Worm (Caenorhabditis elegans) whole organism, early embryonic: ENCODE results near the gene nspc-13.
"Not testable (repeated sequence)": the region's sequence is repeated elsewhere in the genome, so short reads cannot be mapped to it uniquely, and the experiment has no call there.

Experiments
- B0310.2 ChIP-seq: sonication (generic microtip); optimal IDR thresholded peaks from 2 replicates; lab custom pipeline; 2016; ENCODE audit warnings: mild to moderate bottlenecking, missing genetic modification characterization, missing compliant biosample characterization
- F13C5.2 ChIP-seq: sonication (generic microtip); optimal IDR thresholded peaks from 2 replicates; lab custom pipeline; 2017; ENCODE audit warnings: mild to moderate bottlenecking, missing genetic modification characterization, inconsistent platforms, missing compliant biosample characterization
- aly-1 ChIP-seq: sonication (generic microtip); optimal IDR thresholded peaks from 2 replicates; lab custom pipeline; 2016; ENCODE audit warnings: missing genetic modification characterization, missing compliant biosample characterization
- ama-1 ChIP-seq: fragments of 150-350 bp; optimal IDR thresholded peaks from 2 replicates; lab custom pipeline; 2014
- ceh-13 ChIP-seq: fragments of 200-800 bp; sonication (Bioruptor generic); optimal IDR thresholded peaks from 2 replicates; lab custom pipeline; 2018; ENCODE audit warnings: mild to moderate bottlenecking, missing genetic modification characterization, missing compliant biosample characterization
- ceh-36 ChIP-seq: sonication (generic microtip); optimal IDR thresholded peaks from 2 replicates; lab custom pipeline; 2016; ENCODE audit warnings: missing genetic modification characterization, inconsistent platforms, missing compliant biosample characterization
- ets-7 ChIP-seq: sonication (generic microtip); optimal IDR thresholded peaks from 2 replicates; lab custom pipeline; 2016; ENCODE audit warnings: missing genotype, missing genetic modification characterization, missing compliant biosample characterization
- flt-1 ChIP-seq: fragments of 200-800 bp; sonication (Bioruptor generic); IDR thresholded peaks from 2 replicates; pipeline ENCODE4 v1.3.6; 2022; ENCODE audit warnings: missing genetic modification characterization, missing compliant biosample characterization
- hmbx-1 ChIP-seq: sonication (generic microtip); optimal IDR thresholded peaks from 2 replicates; lab custom pipeline; 2016; ENCODE audit warnings: mild to moderate bottlenecking, missing genetic modification characterization, missing compliant biosample characterization
- hmg-4 ChIP-seq: fragments of 200-800 bp; sonication (Bioruptor generic); optimal IDR thresholded peaks from 2 replicates; lab custom pipeline; 2018; ENCODE audit warnings: mild to moderate bottlenecking, missing genetic modification characterization, missing compliant biosample characterization
- hnd-1 ChIP-seq: sonication (generic microtip); optimal IDR thresholded peaks from 2 replicates; lab custom pipeline; 2016; ENCODE audit warnings: missing genetic modification characterization, missing compliant biosample characterization
- pes-1 ChIP-seq: fragments of 200-800 bp; sonication (Bioruptor generic); IDR thresholded peaks from 2 replicates; pipeline ENCODE4 v1.3.6; 2022; ENCODE audit warnings: missing genetic modification reagents, missing genetic modification characterization, missing compliant biosample characterization
- scrt-1 ChIP-seq: fragments of 200-800 bp; sonication (Bioruptor generic); IDR thresholded peaks from 2 replicates; pipeline ENCODE4 v1.3.6; 2022; ENCODE audit warnings: missing genetic modification characterization, missing compliant biosample characterization
- sea-1 ChIP-seq: fragments of 200-800 bp; sonication (Bioruptor generic); conservative IDR thresholded peaks from 2 replicates; pipeline ENCODE4 v1.3.6; 2022; ENCODE audit warnings: missing genetic modification characterization, missing compliant biosample characterization
- tbx-11 ChIP-seq: fragments of 200-800 bp; sonication (Bioruptor generic); IDR thresholded peaks from 2 replicates; pipeline ENCODE4 v1.3.6; 2022; ENCODE audit warnings: missing genetic modification characterization, missing compliant biosample characterization
- tbx-37 ChIP-seq: fragments of 200-800 bp; sonication (Bioruptor generic); conservative IDR thresholded peaks from 2 replicates; pipeline ENCODE4 v1.3.6; 2022; ENCODE audit warnings: missing genetic modification reagents, missing genetic modification characterization, missing compliant biosample characterization
- tra-4 ChIP-seq: sonication (generic microtip); optimal IDR thresholded peaks from 2 replicates; lab custom pipeline; 2017; ENCODE audit warnings: missing genetic modification characterization, missing compliant biosample characterization

The nspc-13 gene

ce11 chrX:12357127-12357526 is at the start of gene nspc-13:
Gene nspc-13 (plus strand): TSS chrX:12357427.
- TF ChIP-seq ama-1 (lab: Kevin White, UChicago) (no peak), hnd-1 (no peak), aly-1 (tag; lab: Kevin White, UChicago) (no peak), sea-1 (GFP tag; lab: Robert Waterston, UW) (no peak), pes-1 (GFP tag; lab: Robert Waterston, UW) (no peak), F13C5.2 (tag; lab: Kevin White, UChicago) (no peak), tbx-11 (GFP tag; lab: Robert Waterston, UW) (no peak), hmg-4 (no peak), tbx-37 (GFP tag; lab: Robert Waterston, UW) (no peak), scrt-1 (no peak), ceh-13 (GFP tag; lab: Kevin White, UChicago) (no peak), ceh-36 (tag; lab: Kevin White, UChicago) (no peak), tra-4 (no peak), flt-1 (GFP tag; lab: Robert Waterston, UW) (no peak), ets-7 (tag; lab: Kevin White, UChicago) (no peak), B0310.2 (tag; lab: Kevin White, UChicago) (no peak), hmbx-1 (tag; lab: Kevin White, UChicago) (no peak)

- TF ChIP-seq ama-1 (lab: Kevin White, UChicago); tbx-11 (GFP tag; lab: Robert Waterston, UW); hnd-1: not testable (repeated sequence)
Measured at ce11 chrX:12308045-12308499, 49.2 kb upstream of the nspc-13 start, which contains the start of gene F17A2.16. Gene F17A2.16 (plus strand): TSS chrX:12308449.

- no peak for TF ChIP-seq ets-7 (tag; lab: Kevin White, UChicago)
- TF ChIP-seq hnd-1: no peak
- TF ChIP-seq flt-1 (GFP tag; lab: Robert Waterston, UW): no peak
- no peak for TF ChIP-seq tra-4
- TF ChIP-seq ceh-13 (GFP tag; lab: Kevin White, UChicago): no peak
- no peak for TF ChIP-seq scrt-1
- TF ChIP-seq sea-1 (GFP tag; lab: Robert Waterston, UW): no peak
- TF ChIP-seq ceh-36 (tag; lab: Kevin White, UChicago): no peak
- no peak for TF ChIP-seq ama-1 (lab: Kevin White, UChicago)
- TF ChIP-seq B0310.2 (tag; lab: Kevin White, UChicago): no peak
- no peak for TF ChIP-seq hmbx-1 (tag; lab: Kevin White, UChicago)
- no peak for TF ChIP-seq F13C5.2 (tag; lab: Kevin White, UChicago)
- TF ChIP-seq tbx-37 (GFP tag; lab: Robert Waterston, UW): no peak
Measured at ce11 chrX:12313779-12314178, 43.4 kb upstream of the nspc-13 start.

DNA sequence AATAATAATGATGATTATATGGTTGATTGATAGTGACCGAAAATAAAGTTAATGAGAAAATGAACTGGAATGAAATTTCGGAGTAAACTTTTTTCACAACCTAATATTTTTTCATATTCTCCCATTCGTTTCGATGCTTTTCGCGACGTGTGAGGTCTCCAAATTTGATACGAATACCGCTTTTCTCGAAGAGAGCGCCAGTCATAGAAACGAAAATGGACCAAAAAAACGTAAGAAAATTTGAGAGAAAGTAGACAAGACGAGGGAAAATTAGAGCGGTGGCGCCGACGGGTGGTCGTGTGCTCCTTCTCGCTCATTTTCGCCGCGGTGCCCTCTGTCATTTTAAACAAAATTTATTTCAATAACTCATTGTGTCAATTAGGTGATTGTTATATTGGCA is 42.8 kb upstream of the nspc-13 start:
- TF ChIP-seq F13C5.2 (tag; lab: Kevin White, UChicago) (no peak), hmbx-1 (tag; lab: Kevin White, UChicago) (no peak), tbx-37 (GFP tag; lab: Robert Waterston, UW) (no peak), pes-1 (GFP tag; lab: Robert Waterston, UW) (no peak), scrt-1 (no peak), sea-1 (GFP tag; lab: Robert Waterston, UW) (no peak), ets-7 (tag; lab: Kevin White, UChicago) (no peak), B0310.2 (tag; lab: Kevin White, UChicago) (no peak), flt-1 (GFP tag; lab: Robert Waterston, UW) (no peak)

- no peak for TF ChIP-seq ceh-36 (tag; lab: Kevin White, UChicago)
- no peak for TF ChIP-seq B0310.2 (tag; lab: Kevin White, UChicago)
- no peak for TF ChIP-seq tbx-37 (GFP tag; lab: Robert Waterston, UW)
- no peak for TF ChIP-seq scrt-1
- no peak for TF ChIP-seq F13C5.2 (tag; lab: Kevin White, UChicago)
- TF ChIP-seq hmg-4: no peak
Measured at ce11 chrX:12315268-12315667, 42.0 kb upstream of the nspc-13 start, which contains the start of gene xtr-2. Gene xtr-2 (plus strand): TSS chrX:12315568.

- no peak for TF ChIP-seq pes-1 (GFP tag; lab: Robert Waterston, UW)
- TF ChIP-seq hnd-1: no peak
- no peak for TF ChIP-seq aly-1 (tag; lab: Kevin White, UChicago)
- no peak for TF ChIP-seq F13C5.2 (tag; lab: Kevin White, UChicago)
Measured at ce11 chrX:12317560-12317959, 39.7 kb upstream of the nspc-13 start.

DNA sequence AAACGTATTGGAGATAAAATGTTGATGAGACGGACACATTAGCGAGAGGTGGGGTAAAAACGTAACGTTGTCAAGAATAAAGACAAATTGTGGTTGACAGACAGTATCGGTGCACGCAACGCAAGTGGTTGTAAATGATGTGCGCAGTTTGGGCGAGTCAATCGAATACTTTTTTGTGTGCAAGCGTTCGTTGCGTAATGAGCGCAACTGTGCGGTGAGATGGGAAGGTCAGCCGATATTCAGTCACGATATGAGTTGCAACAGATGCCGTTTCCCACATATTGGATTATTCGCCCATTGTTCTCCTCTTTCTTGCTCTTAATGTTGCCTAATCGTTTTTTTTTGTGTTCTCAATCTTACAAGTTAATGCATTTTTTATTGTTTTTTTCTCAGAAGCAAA is 36.5 kb upstream of the nspc-13 start, which contains the start of gene ceh-40:
ceh-40 (minus strand) TSS at position 41 of the 400 bp plus-strand sequence.
- no peak for TF ChIP-seq tbx-37 (GFP tag; lab: Robert Waterston, UW)
- no peak for TF ChIP-seq F13C5.2 (tag; lab: Kevin White, UChicago)

DNA sequence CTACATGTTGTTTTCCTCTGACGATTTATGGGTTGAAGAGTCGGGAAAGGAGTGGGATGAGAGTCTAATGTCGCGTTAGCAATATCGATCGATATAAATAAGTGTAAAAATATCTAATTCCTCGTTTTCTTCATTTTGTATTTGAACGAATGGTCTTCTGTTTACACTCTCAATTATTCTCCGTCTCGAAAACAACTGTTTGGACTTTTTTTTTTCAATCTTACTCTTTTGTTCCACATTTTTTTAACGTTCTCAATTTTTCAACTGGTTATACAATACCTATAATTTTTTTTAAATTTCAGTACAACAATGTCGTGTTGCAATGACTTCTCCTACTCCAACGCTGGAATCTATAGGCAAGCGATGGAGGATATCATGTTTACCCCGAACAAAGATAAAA is 35.9 kb upstream of the nspc-13 start, which contains the start of gene F17A2.13:
F17A2.13 (plus strand) TSS at position 301 of the 400 bp plus-strand sequence.
- TF ChIP-seq flt-1 (GFP tag; lab: Robert Waterston, UW): no peak
- no peak for TF ChIP-seq aly-1 (tag; lab: Kevin White, UChicago)
- no peak for TF ChIP-seq hmg-4
- TF ChIP-seq ama-1 (lab: Kevin White, UChicago): no peak
- no peak for TF ChIP-seq hnd-1
- TF ChIP-seq F13C5.2 (tag; lab: Kevin White, UChicago): no peak
- TF ChIP-seq tbx-37 (GFP tag; lab: Robert Waterston, UW): no peak
- TF ChIP-seq sea-1 (GFP tag; lab: Robert Waterston, UW): no peak
- no peak for TF ChIP-seq ceh-13 (GFP tag; lab: Kevin White, UChicago)
- TF ChIP-seq pes-1 (GFP tag; lab: Robert Waterston, UW): no peak
- no peak for TF ChIP-seq tra-4
- no peak for TF ChIP-seq scrt-1
- TF ChIP-seq ceh-36 (tag; lab: Kevin White, UChicago): no peak
- TF ChIP-seq ets-7 (tag; lab: Kevin White, UChicago): no peak
- no peak for TF ChIP-seq hmbx-1 (tag; lab: Kevin White, UChicago)
- no peak for TF ChIP-seq B0310.2 (tag; lab: Kevin White, UChicago)
